Worm (Caenorhabditis elegans) whole organism, young adult: ENCODE data around the gene srx-93.
A peak's percentile ranks its signal among the peaks of the same experiment; 100 is the strongest.

Source experiments
- C17E4.6 ChIP-seq: fragments of 200-800 bp; sonication (Bioruptor generic); IDR thresholded peaks from 2 replicates; pipeline ENCODE4 v1.3.6; 2022; ENCODE audit warnings: missing genetic modification reagents, missing genetic modification characterization, missing compliant biosample characterization
- F22D6.2 ChIP-seq: sonication (generic microtip); optimal IDR thresholded peaks from 2 replicates; lab custom pipeline; 2016; ENCODE audit warnings: mild to moderate bottlenecking, missing genetic modification characterization, missing compliant biosample characterization
- F49E8.2 ChIP-seq: sonication (generic microtip); optimal IDR thresholded peaks from 3 replicates; lab custom pipeline; 2017; ENCODE audit warnings: missing genetic modification characterization, mild to moderate bottlenecking, missing compliant biosample characterization, antibody characterized with exemption, moderate library complexity; ENCODE audit not compliant: insufficient read depth
- F52B5.7 ChIP-seq: sonication (generic microtip); optimal IDR thresholded peaks from 2 replicates; lab custom pipeline; 2016; ENCODE audit warnings: mild to moderate bottlenecking, missing genetic modification characterization, missing compliant biosample characterization
- F55B11.4 ChIP-seq: sonication (generic microtip); optimal IDR thresholded peaks from 2 replicates; lab custom pipeline; 2016; ENCODE audit warnings: missing compliant biosample characterization, missing genetic modification characterization, borderline replicate concordance; ENCODE audit not compliant: insufficient read depth
- Y53G8AR.9 ChIP-seq: fragments of 200-800 bp; sonication (Bioruptor generic); conservative IDR thresholded peaks from 2 replicates; pipeline ENCODE4 v1.3.6; 2022; ENCODE audit warnings: missing genetic modification reagents, missing genetic modification characterization, missing compliant biosample characterization
- Y67H2A.10 ChIP-seq: fragments of 200-800 bp; sonication (Bioruptor generic); conservative IDR thresholded peaks from 2 replicates; pipeline ENCODE4 v1.3.6; 2022; ENCODE audit warnings: missing genetic modification reagents, missing genetic modification characterization, missing compliant biosample characterization
- Y79H2A.3 ChIP-seq: fragments of 200-800 bp; sonication (Bioruptor generic); conservative IDR thresholded peaks from 2 replicates; pipeline ENCODE4 v1.3.6; 2022; ENCODE audit warnings: missing genetic modification reagents, missing genetic modification characterization, missing compliant biosample characterization
- Y95B8A.8 ChIP-seq: fragments of 200-800 bp; sonication (Bioruptor generic); IDR thresholded peaks from 2 replicates; pipeline ENCODE4 v1.3.6; 2022; ENCODE audit warnings: missing genetic modification reagents, missing genetic modification characterization, missing compliant biosample characterization
- aptf-2 ChIP-seq: fragments of 200-800 bp; sonication (Bioruptor generic); conservative IDR thresholded peaks from 2 replicates; pipeline ENCODE4 v1.3.6; 2022; ENCODE audit warnings: missing genetic modification reagents, missing genetic modification characterization, missing compliant biosample characterization
- atf-7 ChIP-seq: sonication (generic microtip); optimal IDR thresholded peaks from 2 replicates; lab custom pipeline; 2017; ENCODE audit warnings: mild to moderate bottlenecking, missing genetic modification characterization, missing compliant biosample characterization
- athp-1 ChIP-seq: sonication (generic microtip); optimal IDR thresholded peaks from 2 replicates; lab custom pipeline; 2017; ENCODE audit warnings: mild to moderate bottlenecking, missing genetic modification characterization, missing compliant biosample characterization
- attf-3 ChIP-seq: fragments of 200-800 bp; sonication (Bioruptor generic); conservative IDR thresholded peaks from 2 replicates; pipeline ENCODE4 v1.3.6; 2022; ENCODE audit warnings: missing genetic modification reagents, missing genetic modification characterization, missing compliant biosample characterization
- attf-6 ChIP-seq: fragments of 200-800 bp; sonication (Bioruptor generic); IDR thresholded peaks from 2 replicates; pipeline ENCODE4 v1.3.6; 2022; ENCODE audit warnings: missing genetic modification reagents, missing genetic modification characterization, missing compliant biosample characterization
- chd-7 ChIP-seq: sonication (generic microtip); optimal IDR thresholded peaks from 2 replicates; lab custom pipeline; 2016; ENCODE audit warnings: mild to moderate bottlenecking, missing genetic modification characterization, moderate library complexity, missing compliant biosample characterization
- die-1 ChIP-seq: sonication (generic microtip); optimal IDR thresholded peaks from 2 replicates; lab custom pipeline; 2016; ENCODE audit warnings: missing genotype, mild to moderate bottlenecking, missing genetic modification characterization, missing compliant biosample characterization
- dpff-1 ChIP-seq: sonication (generic microtip); optimal IDR thresholded peaks from 2 replicates; lab custom pipeline; 2017; ENCODE audit warnings: mild to moderate bottlenecking, missing genetic modification characterization, missing compliant biosample characterization
- dpl-1 ChIP-seq: fragments of 150-350 bp; optimal IDR thresholded peaks from 2 replicates; lab custom pipeline; 2014; ENCODE audit warnings: missing biosample characterization, missing genetic modification reagents, missing genetic modification characterization
- efl-1 ChIP-seq: fragments of 150-350 bp; optimal IDR thresholded peaks from 2 replicates; lab custom pipeline; 2014; ENCODE audit warnings: missing biosample characterization, missing genetic modification reagents, missing genetic modification characterization
- egrh-3 ChIP-seq: fragments of 200-800 bp; sonication (Bioruptor generic); IDR thresholded peaks from 2 replicates; pipeline ENCODE4 v1.3.6; 2022; ENCODE audit warnings: missing genetic modification reagents, missing genetic modification characterization, missing compliant biosample characterization
- ekl-4 ChIP-seq: fragments of 200-800 bp; sonication (Bioruptor generic); IDR thresholded peaks from 2 replicates; pipeline ENCODE4 v1.3.6; 2022; ENCODE audit warnings: missing genetic modification reagents, missing genetic modification characterization, missing compliant biosample characterization
- ets-4 ChIP-seq: fragments of 200-800 bp; sonication (Bioruptor generic); optimal IDR thresholded peaks from 2 replicates; lab custom pipeline; 2018; ENCODE audit warnings: mild to moderate bottlenecking, missing genetic modification characterization, missing compliant biosample characterization
- let-526 ChIP-seq: fragments of 200-800 bp; sonication (Bioruptor generic); IDR thresholded peaks from 2 replicates; pipeline ENCODE4 v1.3.6; 2022; ENCODE audit warnings: missing genetic modification reagents, missing genetic modification characterization, missing compliant biosample characterization
- let-607 ChIP-seq, 2 experiments: fragments of 200-800 bp in 1 of 2; sonication (Bioruptor generic) in 1 of 2; sonication (generic microtip) in 1 of 2; optimal IDR thresholded peaks; 2 replicates each; lab custom pipeline; 2016 to 2018; ENCODE audit warnings: mild to moderate bottlenecking in 2 of 2, missing compliant biosample characterization in 2 of 2, missing genetic modification characterization in 2 of 2, moderate library complexity in 2 of 2, missing genotype in 1 of 2
- lin-54 ChIP-seq: fragments of 200-800 bp; sonication (Bioruptor generic); optimal IDR thresholded peaks from 2 replicates; lab custom pipeline; 2018; ENCODE audit warnings: mild to moderate bottlenecking, missing genetic modification characterization, missing compliant biosample characterization
- lir-1 ChIP-seq: fragments of 200-800 bp; sonication (Bioruptor generic); conservative IDR thresholded peaks from 2 replicates; pipeline ENCODE4 v1.3.6; 2022; ENCODE audit warnings: missing genetic modification reagents, missing genetic modification characterization, missing compliant biosample characterization
- lsy-27 ChIP-seq: sonication (generic microtip); optimal IDR thresholded peaks from 2 replicates; lab custom pipeline; 2017; ENCODE audit warnings: missing genetic modification characterization, mild to moderate bottlenecking, missing compliant biosample characterization, antibody characterized with exemption, missing genotype, borderline replicate concordance; ENCODE audit not compliant: insufficient read depth
- madf-3 ChIP-seq: fragments of 200-800 bp; sonication (Bioruptor generic); IDR thresholded peaks from 2 replicates; pipeline ENCODE4 v1.3.6; 2022; ENCODE audit warnings: missing genetic modification reagents, missing genetic modification characterization, missing compliant biosample characterization
- nfya-1 ChIP-seq: sonication (generic microtip); optimal IDR thresholded peaks from 2 replicates; lab custom pipeline; 2017; ENCODE audit warnings: antibody characterized with exemption, missing compliant biosample characterization, missing genetic modification characterization, borderline replicate concordance; ENCODE audit not compliant: insufficient read depth
- nfya-2 ChIP-seq: fragments of 200-800 bp; sonication (Bioruptor generic); IDR thresholded peaks from 2 replicates; pipeline ENCODE4 v1.3.6; 2022; ENCODE audit warnings: missing genetic modification reagents, missing genetic modification characterization, missing compliant biosample characterization
- nhr-179 ChIP-seq: sonication (generic microtip); optimal IDR thresholded peaks from 2 replicates; lab custom pipeline; 2016; ENCODE audit warnings: mild to moderate bottlenecking, missing genetic modification characterization, missing compliant biosample characterization
- nhr-90 ChIP-seq: sonication (generic microtip); optimal IDR thresholded peaks from 2 replicates; lab custom pipeline; 2016; ENCODE audit warnings: missing genotype, mild to moderate bottlenecking, missing genetic modification characterization, missing compliant biosample characterization
- rcor-1 ChIP-seq: fragments of 200-800 bp; sonication (Bioruptor generic); IDR thresholded peaks from 2 replicates; pipeline ENCODE4 v1.3.6; 2022; ENCODE audit warnings: missing genetic modification reagents, missing genetic modification characterization, missing compliant biosample characterization
- repo-1 ChIP-seq: sonication (generic microtip); optimal IDR thresholded peaks from 2 replicates; lab custom pipeline; 2017; ENCODE audit warnings: mild to moderate bottlenecking, missing genetic modification characterization, missing compliant biosample characterization
- rpc-1 ChIP-seq, 2 experiments: fragments of 150-350 bp in 1 of 2; sonication (generic microtip) in 1 of 2; optimal IDR thresholded peaks; 2 replicates each; lab custom pipeline; 2014 to 2018; ENCODE audit warnings: missing biosample characterization in 1 of 2, missing genetic modification characterization in 1 of 2, missing genetic modification reagents in 1 of 2, missing genotype in 1 of 2
- snpc-1.1 ChIP-seq: sonication (generic microtip); optimal IDR thresholded peaks from 2 replicates; lab custom pipeline; 2017; ENCODE audit warnings: missing genetic modification characterization, mild to moderate bottlenecking, missing compliant biosample characterization, antibody characterized with exemption, moderate library complexity, missing genotype, missing genetic modification reagents; ENCODE audit not compliant: insufficient read depth
- snpc-1.3 ChIP-seq: sonication (generic microtip); optimal IDR thresholded peaks from 2 replicates; lab custom pipeline; 2017; ENCODE audit warnings: missing genetic modification characterization, mild to moderate bottlenecking, missing compliant biosample characterization, antibody characterized with exemption, moderate library complexity, missing genotype, missing genetic modification reagents; ENCODE audit not compliant: insufficient read depth
- tlf-1 ChIP-seq: fragments of 200-800 bp; sonication (Bioruptor generic); optimal IDR thresholded peaks from 2 replicates; lab custom pipeline; 2018; ENCODE audit warnings: mild to moderate bottlenecking, missing genetic modification characterization, missing compliant biosample characterization
- unc-130 ChIP-seq: sonication (generic microtip); optimal IDR thresholded peaks from 2 replicates; lab custom pipeline; 2016; ENCODE audit warnings: missing genetic modification reagents, missing genetic modification characterization, missing compliant biosample characterization
- unc-62 ChIP-seq: fragments of 150-350 bp; optimal IDR thresholded peaks from 2 replicates; lab custom pipeline; 2014; ENCODE audit warnings: missing biosample characterization, missing genetic modification reagents, missing genetic modification characterization
- ztf-22 ChIP-seq: fragments of 200-800 bp; sonication (Bioruptor generic); optimal IDR thresholded peaks from 2 replicates; lab custom pipeline; 2018; ENCODE audit warnings: mild to moderate bottlenecking, missing genetic modification characterization, moderate library complexity, missing compliant biosample characterization
- ztf-25 ChIP-seq: fragments of 200-800 bp; sonication (Bioruptor generic); IDR thresholded peaks from 2 replicates; pipeline ENCODE4 v1.3.6; 2022; ENCODE audit warnings: missing genetic modification reagents, missing genetic modification characterization, missing compliant biosample characterization
- ztf-26 ChIP-seq: sonication (generic microtip); optimal IDR thresholded peaks from 2 replicates; lab custom pipeline; 2017; ENCODE audit warnings: missing genetic modification characterization, missing compliant biosample characterization
- ztf-3 ChIP-seq: fragments of 200-800 bp; sonication (Bioruptor generic); optimal IDR thresholded peaks from 2 replicates; lab custom pipeline; 2018; ENCODE audit warnings: mild to moderate bottlenecking, missing genetic modification characterization, missing compliant biosample characterization
- ztf-6 ChIP-seq: fragments of 200-800 bp; sonication (Bioruptor generic); IDR thresholded peaks from 2 replicates; pipeline ENCODE4 v1.3.6; 2022; ENCODE audit warnings: missing genetic modification reagents, missing genetic modification characterization, missing compliant biosample characterization

srx-93 gene

DNA sequence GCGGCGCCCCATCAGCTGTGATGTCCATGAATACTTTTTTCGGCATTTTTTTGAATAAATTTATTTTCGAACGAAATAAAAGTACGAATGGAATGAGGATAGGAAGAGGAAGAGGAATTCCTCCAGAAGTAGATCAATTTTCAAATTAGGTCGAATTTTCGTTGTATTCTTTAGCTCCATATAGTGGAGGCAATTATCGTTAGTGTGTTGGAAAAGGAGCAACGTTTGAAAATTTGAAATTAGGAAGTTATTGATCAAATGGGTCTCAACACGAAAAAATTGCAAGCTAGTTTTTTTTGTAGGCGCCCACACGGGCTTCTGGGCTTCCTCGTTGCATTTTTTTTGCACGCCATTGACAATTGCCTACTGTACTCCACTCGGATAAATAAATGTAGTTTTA is 28.4 kb downstream of the srx-93 start, which contains the start of gene T22F3.12:
TSS of gene T22F3.12 (minus strand) at position 101 of the 400 bp plus-strand sequence.
- TF ChIP-seq attf-6 (GFP tag; lab: Robert Waterston, UW), result no peak
- no peak for TF ChIP-seq lsy-27 (tag; lab: Kevin White, UChicago)
- TF ChIP-seq egrh-3 (GFP tag; lab: Robert Waterston, UW), result no peak
- TF ChIP-seq snpc-1.3, result no peak
- no peak for TF ChIP-seq athp-1 (tag; lab: Kevin White, UChicago)
- TF ChIP-seq repo-1 (tag; lab: Kevin White, UChicago), result no peak
- TF ChIP-seq ets-4, result no peak
- no peak for TF ChIP-seq F49E8.2
- TF ChIP-seq Y53G8AR.9 (GFP tag; lab: Robert Waterston, UW), result no peak
- no peak for TF ChIP-seq snpc-1.1 (tag; lab: Kevin White, UChicago)

DNA sequence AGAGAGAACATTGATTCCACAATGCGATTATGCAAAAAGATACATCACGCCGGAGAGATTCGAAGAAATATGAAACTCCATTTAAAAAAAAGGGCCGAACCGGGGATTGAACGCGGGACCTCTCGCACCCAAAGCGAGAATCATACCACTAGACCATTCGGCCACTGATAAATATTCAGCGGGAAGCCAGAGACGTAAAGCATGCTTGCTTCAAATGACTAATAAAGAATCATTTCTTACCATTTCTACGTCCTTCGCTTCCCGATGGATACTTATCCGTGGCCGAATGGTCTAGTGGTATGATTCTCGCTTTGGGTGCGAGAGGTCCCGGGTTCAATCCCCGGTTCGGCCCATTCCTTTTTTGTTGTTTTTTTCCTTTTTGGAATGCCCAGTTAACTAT is 32.3 kb downstream of the srx-93 start:
- TF ChIP-seq ztf-26 (tag; lab: Kevin White, UChicago) (no peak), ekl-4 (GFP tag; lab: Robert Waterston, UW) (no peak), unc-130 (no peak), F52B5.7 (tag; lab: Kevin White, UChicago) (no peak), nfya-2 (GFP tag; lab: Robert Waterston, UW) (no peak), unc-62 (GFP tag; lab: Kevin White, UChicago) (no peak), die-1 (tag; lab: Kevin White, UChicago) (no peak), madf-3 (GFP tag; lab: Robert Waterston, UW) (no peak), let-526 (GFP tag; lab: Robert Waterston, UW) (no peak), snpc-1.1 (tag; lab: Kevin White, UChicago) (no peak), F55B11.4 (tag; lab: Kevin White, UChicago) (no peak), tlf-1 (GFP tag; lab: Kevin White, UChicago) (no peak), atf-7 (tag; lab: Kevin White, UChicago) (no peak), F49E8.2 (no peak), lir-1 (GFP tag; lab: Robert Waterston, UW) (no peak), nfya-1 (tag; lab: Kevin White, UChicago) (no peak), aptf-2 (GFP tag; lab: Robert Waterston, UW) (no peak), Y79H2A.3 (GFP tag; lab: Robert Waterston, UW) (no peak), F22D6.2 (no peak), repo-1 (tag; lab: Kevin White, UChicago) (no peak), chd-7 (no peak), Y67H2A.10 (GFP tag; lab: Robert Waterston, UW) (no peak), dpl-1 (GFP tag; lab: Kevin White, UChicago) (no peak), rcor-1 (GFP tag; lab: Robert Waterston, UW) (no peak), ztf-3 (GFP tag; lab: Kevin White, UChicago) (no peak), lin-54 (GFP tag; lab: Kevin White, UChicago) (peak; percentile 10), efl-1 (GFP tag; lab: Kevin White, UChicago) (no peak), ztf-22 (no peak), C17E4.6 (0 out of 2 replicates have a peak, but pooled peaks have one; percentile 38), attf-6 (GFP tag; lab: Robert Waterston, UW) (no peak), attf-3 (GFP tag; lab: Robert Waterston, UW) (no peak), dpff-1 (no peak), rpc-1 (optimal IDR thresholded peaks at IDR 0.05; lab: Kevin White, UChicago) (peak; percentile 60), rpc-1 (tag; optimal IDR thresholded peaks at IDR 0.05; lab: Kevin White, UChicago) (peak; percentile 75), nhr-90 (tag; lab: Kevin White, UChicago) (peak; percentile 28), let-607 (tag; optimal IDR thresholded peaks at IDR 0.05; lab: Kevin White, UChicago) (no peak), ztf-25 (peak; percentile 69; the same call in 1 of the 2 replicates), Y95B8A.8 (GFP tag; lab: Robert Waterston, UW) (no peak), athp-1 (tag; lab: Kevin White, UChicago) (no peak), ztf-6 (GFP tag; lab: Robert Waterston, UW) (no peak), nhr-179 (tag; lab: Kevin White, UChicago) (no peak)
